Worm (Caenorhabditis elegans) whole organism, late embryonic: ENCODE data around the gene eas-1.

Source experiments
- K09A11.1 ChIP-seq: sonication (generic microtip); optimal IDR thresholded peaks from 2 replicates; lab custom pipeline; 2017; ENCODE audit warnings: antibody characterized with exemption, mild to moderate bottlenecking, missing genetic modification characterization, missing compliant biosample characterization; ENCODE audit not compliant: insufficient read depth
- T23F11.4 ChIP-seq: fragments of 200-800 bp; sonication (Bioruptor generic); optimal IDR thresholded peaks from 2 replicates; lab custom pipeline; 2018; ENCODE audit warnings: mild to moderate bottlenecking, missing genetic modification characterization, missing compliant biosample characterization
- ama-1 ChIP-seq: fragments of 150-350 bp; optimal IDR thresholded peaks from 2 replicates; lab custom pipeline; 2014
- ceh-18 ChIP-seq: sonication (generic microtip); optimal IDR thresholded peaks from 2 replicates; lab custom pipeline; 2016; ENCODE audit warnings: missing genetic modification characterization, missing compliant biosample characterization
- ceh-19 ChIP-seq: fragments of 200-800 bp; sonication (Bioruptor generic); optimal IDR thresholded peaks from 2 replicates; lab custom pipeline; 2018; ENCODE audit warnings: mild to moderate bottlenecking, missing genetic modification characterization, missing compliant biosample characterization
- ceh-2 ChIP-seq: sonication (generic microtip); optimal IDR thresholded peaks from 2 replicates; lab custom pipeline; 2016; ENCODE audit warnings: missing genotype, missing genetic modification characterization, missing compliant biosample characterization
- ceh-22 ChIP-seq: sonication (generic microtip); optimal IDR thresholded peaks from 2 replicates; lab custom pipeline; 2017; ENCODE audit warnings: missing biosample characterization, missing genetic modification characterization
- ceh-24 ChIP-seq: sonication (generic microtip); optimal IDR thresholded peaks from 2 replicates; lab custom pipeline; 2016; ENCODE audit warnings: mild to moderate bottlenecking, missing genetic modification characterization, missing compliant biosample characterization
- ceh-31 ChIP-seq: sonication (generic microtip); optimal IDR thresholded peaks from 2 replicates; lab custom pipeline; 2016; ENCODE audit warnings: missing genetic modification characterization, missing compliant biosample characterization
- ceh-48 ChIP-seq: sonication (generic microtip); optimal IDR thresholded peaks from 2 replicates; lab custom pipeline; 2016; ENCODE audit warnings: missing genetic modification characterization, inconsistent platforms, missing compliant biosample characterization
- ceh-6 ChIP-seq: fragments of 200-800 bp; sonication (Bioruptor generic); optimal IDR thresholded peaks from 2 replicates; lab custom pipeline; 2018; ENCODE audit warnings: mild to moderate bottlenecking, missing genetic modification characterization, missing compliant biosample characterization
- ceh-9 ChIP-seq: sonication (generic microtip); optimal IDR thresholded peaks from 2 replicates; lab custom pipeline; 2016; ENCODE audit warnings: mild to moderate bottlenecking, missing genetic modification characterization, inconsistent platforms, missing compliant biosample characterization
- che-1 ChIP-seq: sonication (generic microtip); optimal IDR thresholded peaks from 2 replicates; lab custom pipeline; 2016; ENCODE audit warnings: mild to moderate bottlenecking, missing genetic modification characterization, missing compliant biosample characterization
- dve-1 ChIP-seq: sonication (generic microtip); optimal IDR thresholded peaks from 2 replicates; lab custom pipeline; 2017; ENCODE audit warnings: antibody characterized with exemption, mild to moderate bottlenecking, missing genetic modification characterization, missing compliant biosample characterization
- elt-4 ChIP-seq: sonication (generic microtip); optimal IDR thresholded peaks from 2 replicates; lab custom pipeline; 2016; ENCODE audit warnings: missing genetic modification characterization, missing compliant biosample characterization
- ets-4 ChIP-seq: sonication (generic microtip); optimal IDR thresholded peaks from 2 replicates; lab custom pipeline; 2016; ENCODE audit warnings: missing genetic modification characterization, missing compliant biosample characterization
- fax-1 ChIP-seq: sonication (generic microtip); optimal IDR thresholded peaks from 2 replicates; lab custom pipeline; 2016; ENCODE audit warnings: missing genotype, missing genetic modification characterization, missing compliant biosample characterization
- fkh-6 ChIP-seq: sonication (generic microtip); optimal IDR thresholded peaks from 2 replicates; lab custom pipeline; 2016; ENCODE audit warnings: missing genetic modification characterization, missing compliant biosample characterization
- hlh-30 ChIP-seq: sonication (generic microtip); optimal IDR thresholded peaks from 2 replicates; lab custom pipeline; 2017; ENCODE audit warnings: antibody characterized with exemption, missing genetic modification characterization, missing compliant biosample characterization; ENCODE audit not compliant: insufficient read depth
- hlh-6 ChIP-seq: sonication (generic microtip); optimal IDR thresholded peaks from 2 replicates; lab custom pipeline; 2016; ENCODE audit warnings: missing genotype, missing genetic modification characterization, missing compliant biosample characterization
- lim-6 ChIP-seq: sonication (generic microtip); optimal IDR thresholded peaks from 2 replicates; lab custom pipeline; 2016; ENCODE audit warnings: missing genetic modification characterization, missing compliant biosample characterization
- lin-11 ChIP-seq: fragments of 200-800 bp; sonication (Bioruptor generic); optimal IDR thresholded peaks from 2 replicates; lab custom pipeline; 2018; ENCODE audit warnings: mild to moderate bottlenecking, missing genetic modification characterization, missing compliant biosample characterization
- madf-2 ChIP-seq: sonication (generic microtip); optimal IDR thresholded peaks from 2 replicates; lab custom pipeline; 2017; ENCODE audit warnings: missing genetic modification characterization, missing compliant biosample characterization
- nfya-1 ChIP-seq: sonication (generic microtip); optimal IDR thresholded peaks from 2 replicates; lab custom pipeline; 2017; ENCODE audit warnings: missing genetic modification characterization, mild to moderate bottlenecking, missing compliant biosample characterization, antibody characterized with exemption, moderate library complexity
- nhr-11 ChIP-seq: fragments of 150-350 bp; optimal IDR thresholded peaks from 2 replicates; lab custom pipeline; 2014; ENCODE audit warnings: missing biosample characterization, missing genetic modification characterization
- npax-4 ChIP-seq: sonication (generic microtip); optimal IDR thresholded peaks from 2 replicates; lab custom pipeline; 2016; ENCODE audit warnings: missing genetic modification characterization, missing compliant biosample characterization
- pag-3 ChIP-seq: sonication (generic microtip); optimal IDR thresholded peaks from 2 replicates; lab custom pipeline; 2016; ENCODE audit warnings: missing compliant biosample characterization, missing genetic modification characterization, borderline replicate concordance
- pax-1 ChIP-seq: fragments of 150-350 bp; optimal IDR thresholded peaks from 2 replicates; lab custom pipeline; 2014; ENCODE audit warnings: missing biosample characterization, missing genetic modification characterization
- pha-4 ChIP-seq: fragments of 150-350 bp; optimal IDR thresholded peaks from 2 replicates; lab custom pipeline; 2018; ENCODE audit warnings: missing biosample characterization, missing genetic modification reagents, missing genetic modification characterization
- pqm-1 ChIP-seq: sonication (generic microtip); optimal IDR thresholded peaks from 2 replicates; lab custom pipeline; 2016; ENCODE audit warnings: missing genetic modification characterization, missing compliant biosample characterization
- ref-2 ChIP-seq: sonication (generic microtip); optimal IDR thresholded peaks from 2 replicates; lab custom pipeline; 2016; ENCODE audit warnings: missing genetic modification characterization, missing compliant biosample characterization
- sdc-2 ChIP-seq: sonication (generic microtip); optimal IDR thresholded peaks from 2 replicates; lab custom pipeline; 2016; ENCODE audit warnings: missing genotype, missing genetic modification characterization, missing compliant biosample characterization
- sox-2 ChIP-seq: fragments of 200-800 bp; sonication (Bioruptor generic); IDR thresholded peaks from 2 replicates; pipeline ENCODE4 v1.3.6; 2022; ENCODE audit warnings: missing genetic modification reagents, missing genetic modification characterization, missing compliant biosample characterization
- sox-4 ChIP-seq: sonication (generic microtip); optimal IDR thresholded peaks from 2 replicates; lab custom pipeline; 2017; ENCODE audit warnings: mild to moderate bottlenecking, missing genetic modification characterization, inconsistent platforms, missing compliant biosample characterization
- syd-9 ChIP-seq: sonication (generic microtip); optimal IDR thresholded peaks from 2 replicates; lab custom pipeline; 2016; ENCODE audit warnings: mild to moderate bottlenecking, missing genetic modification characterization, moderate library complexity, missing compliant biosample characterization
- tbx-2 ChIP-seq: sonication (generic microtip); optimal IDR thresholded peaks from 2 replicates; lab custom pipeline; 2016; ENCODE audit warnings: missing genetic modification characterization, missing compliant biosample characterization
- ttx-3 ChIP-seq: sonication (generic microtip); optimal IDR thresholded peaks from 2 replicates; lab custom pipeline; 2016; ENCODE audit warnings: missing genetic modification reagents, missing genetic modification characterization, missing compliant biosample characterization
- unc-42 ChIP-seq: sonication (generic microtip); optimal IDR thresholded peaks from 2 replicates; lab custom pipeline; 2016; ENCODE audit warnings: missing genotype, missing genetic modification characterization, missing compliant biosample characterization
- unc-55 ChIP-seq: sonication (generic microtip); optimal IDR thresholded peaks from 2 replicates; lab custom pipeline; 2017; ENCODE audit warnings: missing biosample characterization, missing genetic modification reagents, missing genetic modification characterization
- zip-5 ChIP-seq: sonication (generic microtip); optimal IDR thresholded peaks from 2 replicates; lab custom pipeline; 2016; ENCODE audit warnings: missing genetic modification characterization, missing compliant biosample characterization
- ztf-16 ChIP-seq: sonication (generic microtip); optimal IDR thresholded peaks from 2 replicates; lab custom pipeline; 2017; ENCODE audit warnings: missing genetic modification characterization, missing compliant biosample characterization

The eas-1 gene

DNA sequence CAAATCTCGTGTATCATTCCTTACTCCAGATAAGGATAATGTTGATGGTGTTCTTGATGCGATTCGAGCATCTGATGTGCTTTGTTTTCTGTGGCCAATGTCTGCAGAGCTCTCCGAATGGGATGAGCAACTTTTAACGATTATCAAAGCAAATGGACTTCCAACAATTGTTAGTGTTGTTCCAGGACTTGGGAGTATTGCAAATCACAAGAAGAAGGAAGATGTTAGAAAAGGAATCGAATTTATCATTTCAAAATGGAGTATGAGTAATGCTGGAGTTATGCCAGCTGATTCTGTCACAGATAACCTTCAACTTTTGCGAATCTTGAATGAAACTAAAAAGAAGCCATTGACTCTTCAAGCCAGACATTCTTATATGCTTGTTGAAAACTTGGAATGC is 29.4 kb upstream of the eas-1 start:
- TF ChIP-seq ztf-16 (tag; lab: Kevin White, UChicago), result no peak
- TF ChIP-seq ceh-22 (tag; lab: Kevin White, UChicago), result no peak
- no peak for TF ChIP-seq fkh-6 (tag; lab: Kevin White, UChicago)
- no peak for TF ChIP-seq pha-4 (tag; lab: Kevin White, UChicago)
- TF ChIP-seq hlh-6 (tag; lab: Kevin White, UChicago), result no peak
- TF ChIP-seq hlh-30 (tag; lab: Kevin White, UChicago), result no peak
- TF ChIP-seq ceh-9, result no peak
- TF ChIP-seq ama-1, result no peak
- TF ChIP-seq ceh-18 (tag; lab: Kevin White, UChicago), result no peak
- no peak for TF ChIP-seq pag-3 (tag; lab: Kevin White, UChicago)
- TF ChIP-seq pqm-1 (tag; lab: Kevin White, UChicago), result no peak
- no peak for TF ChIP-seq ceh-31
- no peak for TF ChIP-seq lim-6 (tag; lab: Kevin White, UChicago)
- TF ChIP-seq unc-55, result no peak
- no peak for TF ChIP-seq ref-2 (tag; lab: Kevin White, UChicago)
- TF ChIP-seq ceh-6 (GFP tag; lab: Kevin White, UChicago), result no peak
- TF ChIP-seq tbx-2, result no peak
- TF ChIP-seq ceh-2, result no peak
- no peak for TF ChIP-seq dve-1 (tag; lab: Kevin White, UChicago)
- TF ChIP-seq che-1 (tag; lab: Kevin White, UChicago), result no peak

DNA sequence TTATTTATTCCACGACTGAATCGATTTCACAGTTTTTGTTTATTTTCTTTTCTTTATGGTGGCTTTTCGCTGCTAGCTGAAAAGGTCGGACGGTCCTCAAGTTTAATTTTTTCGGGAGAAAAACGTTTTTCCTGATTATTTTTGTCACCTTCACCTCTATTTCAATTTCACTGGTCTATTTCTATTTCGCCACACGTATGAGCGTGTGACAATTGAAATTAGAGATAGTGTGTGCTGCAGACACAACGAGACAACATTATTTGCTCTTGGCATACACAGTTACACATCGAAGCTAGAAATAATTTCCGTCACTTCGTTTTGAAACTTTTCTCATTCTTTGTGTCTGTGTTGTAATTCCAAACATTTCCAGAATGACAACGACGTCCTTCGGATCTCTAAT is 24.5 kb upstream of the eas-1 start, which contains the start of gene F41C3.8:
Gene F41C3.8, plus strand, starts transcription at position 371 of the 400 bp plus-strand sequence.
- TF ChIP-seq nhr-11 (tag; lab: Kevin White, UChicago) (no peak), elt-4 (tag; lab: Kevin White, UChicago) (no peak), madf-2 (tag; lab: Kevin White, UChicago) (no peak)

DNA sequence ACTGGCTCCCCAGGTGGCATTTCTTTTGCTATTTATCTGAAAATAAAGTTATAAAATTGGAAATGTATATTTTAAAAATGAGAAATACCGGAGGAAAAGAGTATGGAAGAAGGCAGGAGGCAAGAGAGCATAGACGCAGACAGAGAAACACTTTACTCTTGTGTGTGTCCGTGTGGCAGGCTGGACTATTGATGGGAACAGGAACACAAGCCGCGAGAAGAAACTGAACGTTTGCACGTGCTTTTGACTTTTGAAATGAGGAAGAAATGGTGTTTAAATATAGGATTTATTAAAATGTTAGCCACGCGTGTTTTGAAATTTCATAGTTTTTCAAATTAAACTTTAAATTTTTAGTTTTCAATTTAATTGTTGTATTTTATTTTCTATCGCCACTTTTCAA is 14.1 kb upstream of the eas-1 start, which contains the start of gene F10G7.10:
Gene F10G7.10, minus strand, starts transcription at position 145 of the 400 bp plus-strand sequence.
- no peak for TF ChIP-seq sox-2 (GFP tag; lab: Robert Waterston, UW)
- no peak for TF ChIP-seq ets-4 (tag; lab: Kevin White, UChicago)
- no peak for TF ChIP-seq sox-4
- TF ChIP-seq fax-1 (tag; lab: Kevin White, UChicago), result no peak
- TF ChIP-seq pqm-1 (tag; lab: Kevin White, UChicago), result no peak
- no peak for TF ChIP-seq zip-5 (tag; lab: Kevin White, UChicago)
- TF ChIP-seq T23F11.4 (GFP tag; lab: Kevin White, UChicago), result no peak
- TF ChIP-seq sdc-2 (tag; lab: Kevin White, UChicago), result no peak
- no peak for TF ChIP-seq ama-1
- TF ChIP-seq lin-11 (tag; lab: Kevin White, UChicago), result no peak
- no peak for TF ChIP-seq ceh-48 (tag; lab: Kevin White, UChicago)
- no peak for TF ChIP-seq ceh-22 (tag; lab: Kevin White, UChicago)
- TF ChIP-seq madf-2 (tag; lab: Kevin White, UChicago), result no peak
- no peak for TF ChIP-seq unc-42 (tag; lab: Kevin White, UChicago)
- no peak for TF ChIP-seq ceh-19 (GFP tag; lab: Kevin White, UChicago)
- no peak for TF ChIP-seq syd-9
- no peak for TF ChIP-seq ceh-31
- TF ChIP-seq npax-4 (tag; lab: Kevin White, UChicago), result no peak
- TF ChIP-seq nfya-1 (tag; lab: Kevin White, UChicago), result no peak
- no peak for TF ChIP-seq ref-2 (tag; lab: Kevin White, UChicago)

DNA sequence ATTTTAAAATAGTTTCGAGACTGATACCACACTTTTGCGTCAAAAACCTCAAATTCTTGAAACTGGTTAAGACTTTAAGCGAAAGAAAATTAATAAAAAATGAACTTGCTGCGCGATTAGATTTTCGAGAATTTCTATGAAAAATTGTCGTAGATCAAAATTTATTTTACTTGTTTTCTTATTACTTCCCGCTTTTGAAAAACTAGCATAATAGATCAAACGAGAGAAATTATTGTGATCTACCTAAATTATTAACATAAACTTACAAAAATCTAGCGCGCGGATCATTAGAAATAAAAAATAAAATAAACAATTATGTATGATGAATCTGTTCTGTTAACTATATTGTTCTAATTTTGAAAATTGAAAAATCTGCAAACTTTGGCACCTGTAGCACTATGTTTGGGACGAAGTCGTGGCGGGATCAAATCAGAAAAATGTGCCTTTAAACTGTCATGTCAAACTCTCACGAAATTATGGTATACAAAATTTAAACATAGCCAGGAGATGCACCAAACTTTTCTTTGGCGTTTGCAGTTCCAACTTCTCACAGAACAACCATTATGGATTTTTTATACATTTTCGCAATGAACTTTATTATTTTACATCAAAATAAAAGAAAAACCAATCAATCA is 13.3 kb upstream of the eas-1 start:
- no peak for TF ChIP-seq nhr-11 (tag; lab: Kevin White, UChicago)
- TF ChIP-seq K09A11.1 (tag; lab: Kevin White, UChicago), result no peak
- TF ChIP-seq pax-1, result no peak
- TF ChIP-seq ttx-3 (tag; lab: Kevin White, UChicago), result no peak
- no peak for TF ChIP-seq sox-4
- TF ChIP-seq ceh-24, result no peak
